Worm (Caenorhabditis elegans) whole organism, L4 larva: Measurements from ENCODE around the gene rpl-29.

Source experiments
- F49E8.2 ChIP-seq: sonication (generic microtip); optimal IDR thresholded peaks from 2 replicates; lab custom pipeline; 2016; ENCODE audit warnings: missing compliant biosample characterization, mild to moderate bottlenecking, missing genetic modification characterization, borderline replicate concordance
- R02D3.7 ChIP-seq: fragments of 150-350 bp; sonication (generic microtip); optimal IDR thresholded peaks from 3 replicates; lab custom pipeline; 2014; ENCODE audit warnings: missing biosample characterization, missing genetic modification characterization
- ZK546.5 ChIP-seq, 2 experiments: sonication (generic microtip); optimal IDR thresholded peaks; 2 replicates each; lab custom pipeline; 2017; ENCODE audit warnings: missing biosample characterization in 2 of 2, missing genetic modification characterization in 2 of 2
- aly-2 ChIP-seq: sonication (generic microtip); optimal IDR thresholded peaks from 2 replicates; lab custom pipeline; 2018; ENCODE audit warnings: missing biosample characterization, missing genetic modification characterization
- attf-4 ChIP-seq: sonication (generic microtip); optimal IDR thresholded peaks from 3 replicates; lab custom pipeline; 2017; ENCODE audit warnings: missing biosample characterization, missing genetic modification characterization
- dmd-6 ChIP-seq: fragments of 200-800 bp; sonication (Bioruptor generic); IDR thresholded peaks from 2 replicates; pipeline ENCODE4 v1.3.6; 2022; ENCODE audit warnings: missing genetic modification reagents, missing genetic modification characterization, missing compliant biosample characterization
- mdl-1 ChIP-seq, 2 experiments: fragments of 150-350 bp in 1 of 2; sonication (generic microtip) in 1 of 2; optimal IDR thresholded peaks; 2 replicates each; lab custom pipeline; 2014 to 2017; ENCODE audit warnings: missing biosample characterization in 2 of 2, missing genetic modification characterization in 2 of 2
- pha-4 ChIP-seq, 2 experiments: fragments of 150-350 bp in 1 of 2; fragments of 200-800 bp in 1 of 2; sonication (Bioruptor generic) in 1 of 2; IDR thresholded peaks in 1 of 2; optimal IDR thresholded peaks in 1 of 2; 2 replicates each; pipeline versions ENCODE4 v1.3.6 to Lab custom; 2014 to 2022; ENCODE audit warnings: missing genetic modification characterization in 2 of 2, missing genetic modification reagents in 2 of 2, missing biosample characterization in 1 of 2, missing compliant biosample characterization in 1 of 2
- skn-1 ChIP-seq: fragments of 150-350 bp; optimal IDR thresholded peaks from 2 replicates; lab custom pipeline; 2014; ENCODE audit warnings: missing biosample characterization, missing genetic modification characterization
- unc-130 ChIP-seq: sonication (generic microtip); optimal IDR thresholded peaks from 2 replicates; lab custom pipeline; 2016; ENCODE audit warnings: missing genetic modification reagents, missing genetic modification characterization, missing compliant biosample characterization
- unc-62 ChIP-seq, 3 experiments: fragments of 150-350 bp in 1 of 3; sonication (generic microtip); optimal IDR thresholded peaks in 2 of 3; peaks in 1 of 3; 1 replicate in 1 of 3; 2 replicates in 2 of 3; lab custom pipeline; 2014 to 2017; ENCODE audit warnings: missing biosample characterization in 3 of 3, missing genetic modification characterization in 3 of 3, missing genetic modification reagents in 3 of 3, missing genotype in 1 of 3
- vab-7 ChIP-seq: fragments of 200-800 bp; sonication (Bioruptor generic); IDR thresholded peaks from 2 replicates; pipeline ENCODE4 v1.3.6; 2022; ENCODE audit warnings: missing genetic modification reagents, missing genetic modification characterization, missing compliant biosample characterization
- ztf-11 ChIP-seq: fragments of 150-350 bp; optimal IDR thresholded peaks from 2 replicates; lab custom pipeline; 2014; ENCODE audit warnings: missing biosample characterization, missing genetic modification characterization
- ztf-7 ChIP-seq: fragments of 150-350 bp; optimal IDR thresholded peaks from 2 replicates; lab custom pipeline; 2014; ENCODE audit warnings: missing biosample characterization, missing genetic modification characterization

ce11 chrIV:13906369-13906768, 24.3 kb downstream of the rpl-29 start:
- TF ChIP-seq unc-62 (GFP tag; optimal IDR thresholded peaks at IDR 0.05 in 1 of 2; lab: Kevin White, UChicago) (no peak), unc-62 (tag; optimal IDR thresholded peaks at IDR 0.05; lab: Kevin White, UChicago) (no peak), ztf-7 (no peak), unc-130 (GFP tag; lab: Kevin White, UChicago) (no peak), ztf-11 (tag; lab: Kevin White, UChicago) (no peak), mdl-1 (tag; optimal IDR thresholded peaks at IDR 0.05; lab: Kevin White, UChicago) (no peak), dmd-6 (GFP tag; lab: Robert Waterston, UW) (no peak), vab-7 (GFP tag; lab: Robert Waterston, UW) (no peak), F49E8.2 (tag; lab: Kevin White, UChicago) (no peak), aly-2 (tag; lab: Kevin White, UChicago) (no peak), R02D3.7 (tag; lab: Kevin White, UChicago) (no peak), attf-4 (no peak), skn-1 (no peak), pha-4 (GFP tag; IDR thresholded peaks at IDR 0.05; lab: Robert Waterston, UW) (no peak), pha-4 (tag; optimal IDR thresholded peaks at IDR 0.05; lab: Kevin White, UChicago) (no peak), ZK546.5 (tag; optimal IDR thresholded peaks at IDR 0.05; lab: Kevin White, UChicago) (no peak)
